Fruit fly (Drosophila melanogaster): ENCODE data around the gene CG5984.
A peak's percentile ranks its signal among the peaks of the same experiment; 100 is the strongest.

The CG5984 gene

DNA sequence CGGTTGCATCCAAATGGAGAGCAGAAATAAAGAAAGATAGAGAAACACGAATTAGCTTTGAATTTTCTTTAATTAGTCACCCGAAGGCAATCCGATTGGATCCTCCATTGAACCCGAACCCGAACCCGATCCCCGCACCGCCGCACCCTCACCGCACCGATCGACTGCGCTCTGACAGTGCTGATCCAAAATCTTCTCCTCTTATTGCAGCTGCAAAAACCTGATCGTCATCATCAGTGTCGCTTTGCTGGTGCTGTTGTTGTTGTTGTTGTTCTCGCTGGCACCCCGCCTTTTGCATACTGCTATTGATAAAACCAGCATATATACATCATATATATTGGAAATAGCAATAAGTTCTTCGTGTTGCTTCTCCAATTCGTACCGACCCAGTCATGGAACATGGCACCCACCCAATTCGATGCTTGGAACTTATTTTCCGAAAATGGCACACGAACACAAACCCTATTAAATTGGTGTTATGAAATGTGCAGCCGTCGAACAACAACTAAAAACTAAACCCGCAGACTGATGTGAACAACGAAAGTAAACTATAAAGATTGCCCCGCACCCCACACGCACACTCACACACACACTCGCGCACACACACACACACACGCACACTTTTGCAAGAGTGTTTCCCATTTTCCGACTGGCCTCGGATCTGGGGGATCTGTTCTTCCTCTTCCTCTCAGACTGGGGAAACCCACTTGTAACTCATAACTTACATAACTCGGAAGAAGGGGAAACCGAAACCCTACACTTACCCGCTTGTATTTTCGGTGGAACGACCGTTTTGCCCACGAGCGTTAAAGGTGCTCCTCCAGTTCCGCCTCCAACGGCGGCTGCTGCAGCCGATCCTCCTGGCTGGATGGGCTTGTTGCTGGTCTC is 22.8 kb upstream of the CG5984 start (continued):
- TF ChIP-seq CG11085 (GFP tag; IDR thresholded peaks at IDR 0.05): no peak
- no peak for TF ChIP-seq CG7786 (GFP tag; optimal IDR thresholded peaks at IDR 0.05)
- no peak for TF ChIP-seq Tbp (GFP tag; optimal IDR thresholded peaks at IDR 0.05)
- no peak for TF ChIP-seq unpg (GFP tag; optimal IDR thresholded peaks at IDR 0.05)
- TF ChIP-seq nom (GFP tag; optimal IDR thresholded peaks at IDR 0.05): peak; percentile 50
- no peak for TF ChIP-seq tna (GFP tag; IDR thresholded peaks at IDR 0.05; ENCODE audit: partially characterized antibody)
- TF ChIP-seq CG10959 (GFP tag; IDR thresholded peaks at IDR 0.05): no peak
- TF ChIP-seq Hr39 (optimal IDR thresholded peaks at IDR 0.05): no peak
- TF ChIP-seq MBD-R2 (GFP tag; IDR thresholded peaks at IDR 0.05): peak; percentile 5; the same call in 1 of the 2 replicates
- no peak for TF ChIP-seq CG1792 (GFP tag; optimal IDR thresholded peaks at IDR 0.05)
- TF ChIP-seq YL-1 (GFP tag; optimal IDR thresholded peaks at IDR 0.05): no peak
- no peak for TF ChIP-seq sima (GFP tag; optimal IDR thresholded peaks at IDR 0.05)
- peak; percentile 80 for TF ChIP-seq cg (GFP tag; optimal IDR thresholded peaks at IDR 0.05)
- no peak for TF ChIP-seq caup (GFP tag; optimal IDR thresholded peaks at IDR 0.05; ENCODE audit: severe bottlenecking)
- no peak for TF ChIP-seq her (GFP tag; optimal IDR thresholded peaks at IDR 0.05)
- TF ChIP-seq crol (GFP tag; IDR thresholded peaks at IDR 0.05): peak; percentile 56
- no peak for TF ChIP-seq HLH4C (GFP tag; IDR thresholded peaks at IDR 0.05; ENCODE audit: partially characterized antibody)
- no peak for TF ChIP-seq exex (tag; optimal IDR thresholded peaks at IDR 0.05)
- TF ChIP-seq Dad (GFP tag; optimal IDR thresholded peaks at IDR 0.05): no peak
- TF ChIP-seq ap (GFP tag; IDR thresholded peaks at IDR 0.05): no peak
- no peak for TF ChIP-seq HmgD (GFP tag; optimal IDR thresholded peaks at IDR 0.05)
- TF ChIP-seq Aef1 (GFP tag; IDR thresholded peaks at IDR 0.05): no peak
- no peak for TF ChIP-seq CG2202 (tag; optimal IDR thresholded peaks at IDR 0.05)
- peak; percentile 25 for TF ChIP-seq CG17385 (GFP tag; optimal IDR thresholded peaks at IDR 0.05)
- TF ChIP-seq tap (tag; optimal IDR thresholded peaks at IDR 0.05): no peak
- no peak for TF ChIP-seq Dref (GFP tag; IDR thresholded peaks at IDR 0.05)
- TF ChIP-seq CG10321 (GFP tag; IDR thresholded peaks at IDR 0.05): no peak
- no peak for TF ChIP-seq z (GFP tag; IDR thresholded peaks at IDR 0.05)
- TF ChIP-seq CG12942 (GFP tag; optimal IDR thresholded peaks at IDR 0.05): no peak
- no peak for TF ChIP-seq Dip3 (GFP tag; optimal IDR thresholded peaks at IDR 0.05)
- TF ChIP-seq Deaf1 (tag; optimal IDR thresholded peaks at IDR 0.05): peak; percentile 62
- TF ChIP-seq chm (GFP tag; IDR thresholded peaks at IDR 0.05): no peak
- TF ChIP-seq oc (tag; optimal IDR thresholded peaks at IDR 0.05): no peak
- no peak for TF ChIP-seq danr (GFP tag; IDR thresholded peaks at IDR 0.05)
- no peak for TF ChIP-seq CG3407 (GFP tag; optimal IDR thresholded peaks at IDR 0.05)
- no peak for TF ChIP-seq CG10654 (GFP tag; optimal IDR thresholded peaks at IDR 0.05)

DNA sequence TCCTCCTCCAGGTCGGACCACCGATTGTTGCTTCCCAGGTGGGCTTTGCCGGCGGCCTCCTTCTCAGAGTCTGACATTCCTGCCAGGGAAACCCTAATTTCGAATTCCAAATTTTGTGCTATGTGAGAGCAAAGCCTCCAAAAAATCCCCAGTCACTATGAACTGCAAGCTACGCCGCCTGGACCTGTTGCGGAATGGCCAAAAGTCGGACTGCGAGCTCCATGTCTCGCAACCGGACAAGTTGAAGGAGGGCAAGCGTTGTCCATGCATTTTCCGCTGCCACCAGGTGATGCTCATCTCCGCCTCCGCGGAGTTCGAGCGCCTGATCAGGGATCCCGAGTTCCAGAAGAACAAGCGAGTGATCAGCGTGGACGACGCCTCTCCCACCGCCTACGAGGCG is 17.5 kb upstream of the CG5984 start, which contains the start of the genes CG14262 and CG14260:
CG14262 (minus strand) TSS at position 101 of the 400 bp plus-strand sequence.
CG14260 (plus strand) TSS at position 128 of the 400 bp plus-strand sequence.
- TF ChIP-seq Rfx (GFP tag; IDR thresholded peaks at IDR 0.05) (no peak), CG18619 (GFP tag; optimal IDR thresholded peaks at IDR 0.05) (no peak), lab (GFP tag; optimal IDR thresholded peaks at IDR 0.05) (no peak), mam (GFP tag; optimal IDR thresholded peaks at IDR 0.05) (no peak), CG31365 (tag; optimal IDR thresholded peaks at IDR 0.05) (no peak), MTF-1 (GFP tag; optimal IDR thresholded peaks at IDR 0.05; ENCODE audit: borderline replicate concordance) (no peak), CG1233 (GFP tag; optimal IDR thresholded peaks at IDR 0.05) (no peak), CG11695 (GFP tag; IDR thresholded peaks at IDR 0.05) (no peak), CG34224 (GFP tag; IDR thresholded peaks at IDR 0.05; ENCODE audit: partially characterized antibody) (no peak), HHEX (GFP tag; optimal IDR thresholded peaks at IDR 0.05) (no peak), CG8089 (GFP tag; optimal IDR thresholded peaks at IDR 0.05) (no peak), pb (GFP tag; optimal IDR thresholded peaks at IDR 0.05) (no peak), CG18262 (tag; optimal IDR thresholded peaks at IDR 0.05) (no peak), Sox100B (GFP tag; optimal IDR thresholded peaks at IDR 0.05) (no peak), CG42726 (GFP tag; IDR thresholded peaks at IDR 0.05; ENCODE audit: partially characterized antibody) (no peak), CG11085 (GFP tag; IDR thresholded peaks at IDR 0.05) (no peak), bowl (GFP tag; IDR thresholded peaks at IDR 0.05) (no peak)
